Fruit fly (Drosophila melanogaster) whole organism, embryonic: ENCODE results near the gene Reck.

Experiments used
- Atf-2 ChIP-seq: fragments of 200-800 bp; sonication (Bioruptor generic); optimal IDR thresholded peaks from 2 replicates; lab custom pipeline; 2016; ENCODE audit warnings: missing biosample characterization, missing genetic modification characterization
- B-H1 ChIP-seq: fragments of 200-800 bp; sonication (Bioruptor generic); IDR thresholded peaks from 3 replicates; pipeline ENCODE4 v1.3.6; 2022; ENCODE audit warnings: missing biosample characterization, missing genetic modification characterization
- CG12071 ChIP-seq: fragments of 200-800 bp; sonication (Bioruptor generic); optimal IDR thresholded peaks from 3 replicates; lab custom pipeline; 2018; ENCODE audit warnings: missing biosample characterization, mild to moderate bottlenecking, missing genetic modification characterization
- CG12155 ChIP-seq: fragments of 200-800 bp; sonication (Bioruptor generic); optimal IDR thresholded peaks from 3 replicates; lab custom pipeline; 2016; ENCODE audit warnings: missing biosample characterization, missing genetic modification characterization
- CG1233 ChIP-seq: fragments of 200-800 bp; sonication (Bioruptor generic); optimal IDR thresholded peaks from 4 replicates; lab custom pipeline; 2018; ENCODE audit warnings: missing biosample characterization, mild to moderate bottlenecking, missing genetic modification characterization
- CG12942 ChIP-seq: fragments of 200-800 bp; sonication (Bioruptor generic); optimal IDR thresholded peaks from 3 replicates; lab custom pipeline; 2016; ENCODE audit warnings: missing biosample characterization, missing genetic modification characterization
- CG14710 ChIP-seq: fragments of 200-800 bp; sonication (Bioruptor generic); optimal IDR thresholded peaks from 3 replicates; lab custom pipeline; 2019; ENCODE audit warnings: missing biosample characterization, mild to moderate bottlenecking, missing genetic modification characterization, moderate library complexity
- CG15073 ChIP-seq: fragments of 200-800 bp; sonication (Bioruptor generic); optimal IDR thresholded peaks from 2 replicates; lab custom pipeline; 2016; ENCODE audit warnings: missing biosample characterization, missing genetic modification characterization
- CG16815 ChIP-seq: fragments of 200-800 bp; sonication (Bioruptor generic); optimal IDR thresholded peaks from 3 replicates; lab custom pipeline; 2017; ENCODE audit warnings: missing biosample characterization, mild to moderate bottlenecking, missing genetic modification characterization
- CG17568 ChIP-seq: fragments of 200-800 bp; sonication (Bioruptor generic); optimal IDR thresholded peaks from 2 replicates; lab custom pipeline; 2018; ENCODE audit warnings: missing biosample characterization, mild to moderate bottlenecking, missing genetic modification characterization, moderate library complexity
- CG17802 ChIP-seq: fragments of 200-800 bp; sonication (Bioruptor generic); optimal IDR thresholded peaks from 2 replicates; lab custom pipeline; 2018; ENCODE audit warnings: missing biosample characterization, mild to moderate bottlenecking, missing genetic modification characterization, moderate library complexity
- CG3065 ChIP-seq: fragments of 200-800 bp; sonication (Bioruptor generic); optimal IDR thresholded peaks from 2 replicates; lab custom pipeline; 2016; ENCODE audit warnings: missing biosample characterization, missing genetic modification characterization
- CG3281 ChIP-seq: fragments of 200-800 bp; sonication (Bioruptor generic); optimal IDR thresholded peaks from 3 replicates; lab custom pipeline; 2017; ENCODE audit warnings: missing biosample characterization, mild to moderate bottlenecking, missing genetic modification characterization
- CG3847 ChIP-seq: fragments of 200-800 bp; sonication (Bioruptor generic); IDR thresholded peaks from 2 replicates; pipeline ENCODE4 v1.3.6; 2022; ENCODE audit warnings: missing biosample characterization, missing genetic modification characterization
- CG4707 ChIP-seq: fragments of 200-800 bp; sonication (Bioruptor generic); optimal IDR thresholded peaks from 2 replicates; lab custom pipeline; 2018; ENCODE audit warnings: missing biosample characterization, mild to moderate bottlenecking, missing genetic modification characterization, moderate library complexity
- CG6683 ChIP-seq: fragments of 200-800 bp; sonication (Bioruptor generic); optimal IDR thresholded peaks from 2 replicates; lab custom pipeline; 2017; ENCODE audit warnings: missing biosample characterization, mild to moderate bottlenecking, missing genetic modification characterization, missing genetic modification reagents
- CG7786 ChIP-seq: fragments of 200-800 bp; sonication (Bioruptor generic); optimal IDR thresholded peaks from 2 replicates; lab custom pipeline; 2016; ENCODE audit warnings: missing biosample characterization, missing genetic modification characterization
- CG8388 ChIP-seq: fragments of 200-800 bp; sonication (Bioruptor generic); optimal IDR thresholded peaks from 2 replicates; lab custom pipeline; 2019; ENCODE audit warnings: missing biosample characterization, mild to moderate bottlenecking, missing genetic modification characterization, moderate library complexity
- CkIIα-i1 ChIP-seq: fragments of 200-800 bp; sonication (Bioruptor generic); IDR thresholded peaks from 2 replicates; pipeline ENCODE4 v1.3.6; 2022; ENCODE audit warnings: missing biosample characterization, missing genetic modification characterization
- Dip3 ChIP-seq: fragments of 200-800 bp; sonication (Bioruptor generic); optimal IDR thresholded peaks from 3 replicates; lab custom pipeline; 2016; ENCODE audit warnings: missing biosample characterization, missing genetic modification characterization
- E2f1 ChIP-seq: fragments of 200-800 bp; sonication (Bioruptor generic); IDR thresholded peaks from 2 replicates; pipeline ENCODE4 v1.3.6; 2022; ENCODE audit warnings: missing biosample characterization, missing genetic modification characterization
- HLHmδ ChIP-seq: fragments of 200-800 bp; sonication (Bioruptor generic); optimal IDR thresholded peaks from 2 replicates; lab custom pipeline; 2018; ENCODE audit warnings: missing biosample characterization, mild to moderate bottlenecking, missing genetic modification characterization, moderate library complexity
- HmgD ChIP-seq: fragments of 200-800 bp; sonication (Bioruptor generic); optimal IDR thresholded peaks from 3 replicates; lab custom pipeline; 2016; ENCODE audit warnings: missing biosample characterization, missing genetic modification characterization
- HmgZ ChIP-seq: fragments of 200-800 bp; sonication (Bioruptor generic); optimal IDR thresholded peaks from 2 replicates; lab custom pipeline; 2018; ENCODE audit warnings: missing biosample characterization, mild to moderate bottlenecking, missing genetic modification characterization
- MBD-R2 ChIP-seq: fragments of 200-800 bp; sonication (Bioruptor generic); IDR thresholded peaks from 2 replicates; pipeline ENCODE4 v1.3.6; 2022; ENCODE audit warnings: missing biosample characterization, missing genetic modification characterization
- Oli ChIP-seq: fragments of 200-800 bp; sonication (Bioruptor generic); optimal IDR thresholded peaks from 2 replicates; lab custom pipeline; 2018; ENCODE audit warnings: missing biosample characterization, mild to moderate bottlenecking, missing genetic modification characterization, moderate library complexity
- Opbp ChIP-seq: fragments of 200-800 bp; sonication (Bioruptor generic); IDR thresholded peaks from 3 replicates; pipeline ENCODE4 v1.3.6; 2022; ENCODE audit warnings: missing biosample characterization, missing genetic modification characterization; ENCODE audit not compliant: partially characterized antibody
- Sox102F ChIP-seq: fragments of 200-800 bp; sonication (Bioruptor generic); optimal IDR thresholded peaks from 2 replicates; lab custom pipeline; 2018; ENCODE audit warnings: missing biosample characterization, mild to moderate bottlenecking, missing genetic modification characterization, moderate library complexity
- ac ChIP-seq: fragments of 200-800 bp; sonication (Bioruptor generic); optimal IDR thresholded peaks from 3 replicates; lab custom pipeline; 2017; ENCODE audit warnings: missing biosample characterization, mild to moderate bottlenecking, missing genetic modification characterization
- bab2 ChIP-seq: fragments of 200-800 bp; sonication (Bioruptor generic); optimal IDR thresholded peaks from 2 replicates; lab custom pipeline; 2016; ENCODE audit warnings: missing biosample characterization, missing genetic modification characterization
- crc ChIP-seq: fragments of 200-800 bp; sonication (Bioruptor generic); optimal IDR thresholded peaks from 2 replicates; lab custom pipeline; 2016; ENCODE audit warnings: missing biosample characterization, missing genetic modification characterization
- dan ChIP-seq: fragments of 200-800 bp; sonication (Bioruptor generic); IDR thresholded peaks from 2 replicates; pipeline ENCODE4 v1.3.6; 2022; ENCODE audit warnings: missing biosample characterization, missing genetic modification characterization
- dm ChIP-seq: fragments of 200-800 bp; sonication (Bioruptor generic); optimal IDR thresholded peaks from 3 replicates; lab custom pipeline; 2016; ENCODE audit warnings: missing biosample characterization, missing genetic modification characterization
- dmrt11E ChIP-seq: fragments of 200-800 bp; sonication (Bioruptor generic); optimal IDR thresholded peaks from 3 replicates; lab custom pipeline; 2018; ENCODE audit warnings: missing biosample characterization, mild to moderate bottlenecking, missing genetic modification characterization, moderate library complexity
- en ChIP-seq: fragments of 200-800 bp; sonication (Bioruptor generic); optimal IDR thresholded peaks from 2 replicates; lab custom pipeline; 2016; ENCODE audit warnings: missing biosample characterization, missing genetic modification characterization
- fd96Cb ChIP-seq: fragments of 200-800 bp; sonication (Bioruptor generic); optimal IDR thresholded peaks from 2 replicates; lab custom pipeline; 2018; ENCODE audit warnings: missing biosample characterization, mild to moderate bottlenecking, missing genetic modification characterization, moderate library complexity
- her ChIP-seq: fragments of 200-800 bp; sonication (Bioruptor generic); optimal IDR thresholded peaks from 2 replicates; lab custom pipeline; 2016; ENCODE audit warnings: missing biosample characterization, missing genetic modification characterization
- lbe ChIP-seq: fragments of 200-800 bp; sonication (Bioruptor generic); optimal IDR thresholded peaks from 2 replicates; lab custom pipeline; 2016; ENCODE audit warnings: missing biosample characterization, mild to moderate bottlenecking, missing genetic modification characterization
- luna ChIP-seq: fragments of 200-800 bp; sonication (Bioruptor generic); optimal IDR thresholded peaks from 2 replicates; lab custom pipeline; 2016; ENCODE audit warnings: missing biosample characterization, missing genetic modification characterization
- mirr ChIP-seq: fragments of 200-800 bp; sonication (Bioruptor generic); optimal IDR thresholded peaks from 3 replicates; lab custom pipeline; 2018; ENCODE audit warnings: missing biosample characterization, mild to moderate bottlenecking, missing genetic modification characterization
- pb ChIP-seq: fragments of 200-800 bp; sonication (Bioruptor generic); optimal IDR thresholded peaks from 3 replicates; lab custom pipeline; 2016; ENCODE audit warnings: missing biosample characterization, missing genetic modification characterization
- pum ChIP-seq: fragments of 200-800 bp; sonication (Bioruptor generic); optimal IDR thresholded peaks from 2 replicates; lab custom pipeline; 2016; ENCODE audit warnings: missing biosample characterization, missing genetic modification characterization
- row ChIP-seq: fragments of 200-800 bp; sonication (Bioruptor generic); IDR thresholded peaks from 3 replicates; pipeline ENCODE4 v1.3.6; 2022; ENCODE audit warnings: missing biosample characterization, missing genetic modification characterization
- salm ChIP-seq: fragments of 200-800 bp; sonication (Bioruptor generic); optimal IDR thresholded peaks from 2 replicates; lab custom pipeline; 2018; ENCODE audit warnings: missing biosample characterization, mild to moderate bottlenecking, missing genetic modification characterization
- sens ChIP-seq: fragments of 200-800 bp; sonication (Bioruptor generic); peaks from one replicate; lab custom pipeline; 2016; ENCODE audit warnings: missing biosample characterization, missing genetic modification characterization
- seq ChIP-seq: fragments of 200-800 bp; sonication (Bioruptor generic); IDR thresholded peaks from 2 replicates; pipeline ENCODE4 v1.3.6; 2022; ENCODE audit warnings: missing biosample characterization, missing genetic modification characterization
- sim ChIP-seq: fragments of 200-800 bp; sonication (Bioruptor generic); IDR thresholded peaks from 2 replicates; pipeline ENCODE4 v1.3.6; 2022; ENCODE audit warnings: missing biosample characterization, missing genetic modification characterization
- sob ChIP-seq: fragments of 200-800 bp; sonication (Bioruptor generic); IDR thresholded peaks from 2 replicates; pipeline ENCODE4 v1.3.6; 2022; ENCODE audit warnings: missing biosample characterization, missing genetic modification characterization
- vnd ChIP-seq: fragments of 200-800 bp; sonication (Bioruptor generic); IDR thresholded peaks from 3 replicates; pipeline ENCODE4 v1.3.6; 2022; ENCODE audit warnings: missing biosample characterization, missing genetic modification characterization; ENCODE audit not compliant: partially characterized antibody
- zen ChIP-seq: fragments of 200-800 bp; sonication (Bioruptor generic); optimal IDR thresholded peaks from 3 replicates; lab custom pipeline; 2018; ENCODE audit warnings: missing biosample characterization, mild to moderate bottlenecking, missing genetic modification characterization, moderate library complexity

The Reck gene

DNA sequence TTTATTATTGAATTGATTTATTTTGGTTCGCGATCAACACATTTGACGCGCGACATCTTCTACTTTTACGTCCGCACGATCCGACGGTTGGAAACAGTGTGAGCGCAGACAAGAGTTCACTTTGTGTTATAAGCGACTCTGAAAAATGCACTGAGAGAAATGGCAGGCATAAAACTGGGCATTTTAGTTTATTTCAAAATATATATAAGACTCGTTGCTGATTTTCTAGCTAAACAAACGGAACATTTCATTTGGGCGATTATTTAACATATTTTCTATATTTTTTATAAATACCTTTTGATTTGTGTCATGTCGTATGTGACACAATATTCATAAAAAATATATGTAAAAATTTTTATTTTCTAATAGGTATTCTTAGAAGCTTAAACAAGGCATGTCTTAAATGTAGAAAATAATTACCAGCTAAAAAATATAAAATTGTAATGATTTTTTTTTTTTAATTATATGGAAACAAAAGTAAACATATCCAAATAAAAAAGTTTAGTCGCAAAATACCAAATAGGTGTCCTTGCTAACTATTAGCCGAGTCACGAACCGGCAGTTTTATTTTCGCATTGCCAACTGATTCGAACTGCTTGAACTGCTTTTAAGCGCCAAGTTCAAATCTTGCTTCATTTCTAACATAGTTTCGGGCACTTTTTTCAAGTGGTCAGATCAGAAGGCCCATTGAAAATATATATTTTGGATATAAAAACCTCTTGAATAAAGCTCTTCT, at the start of gene Reck:
Reck (minus strand) TSS at position 106 of the 736 bp plus-strand sequence.
- TF ChIP-seq lbe (GFP tag; lab: Kevin White, UChicago) = peak; percentile 65
- TF ChIP-seq CG7786 (GFP tag; lab: Kevin White, UChicago) = peak; percentile 20
- peak; percentile 85 for TF ChIP-seq CG1233 (GFP tag; lab: Kevin White, UChicago)
- TF ChIP-seq mirr (GFP tag; lab: Kevin White, UChicago) = no peak
- TF ChIP-seq Atf-2 (GFP tag; lab: Kevin White, UChicago) = peak; percentile 11
- no peak for TF ChIP-seq HmgD (GFP tag; lab: Kevin White, UChicago)
- TF ChIP-seq Opbp (GFP tag; lab: Robert Waterston, UW) = no peak
- TF ChIP-seq HLHmδ (GFP tag; lab: Kevin White, UChicago) = peak; percentile 10
- TF ChIP-seq sens (GFP tag; lab: Kevin White, UChicago) = peak; percentile 93
- TF ChIP-seq CkIIα-i1 = no peak
- peak; percentile 55 for TF ChIP-seq CG12155 (GFP tag; lab: Kevin White, UChicago)
- TF ChIP-seq fd96Cb (tag; lab: Kevin White, UChicago) = peak; percentile 88
- peak; percentile 77; the same call in 2 of the 3 replicates for TF ChIP-seq B-H1 (GFP tag; lab: Robert Waterston, UW)
- peak; percentile 81 for TF ChIP-seq zen (tag; lab: Kevin White, UChicago)
- peak; percentile 86 for TF ChIP-seq CG14710 (tag; lab: Kevin White, UChicago)
- peak; percentile 81 for TF ChIP-seq E2f1 (GFP tag; lab: Robert Waterston, UW)
- peak; percentile 47 for TF ChIP-seq pum (GFP tag; lab: Kevin White, UChicago)
- TF ChIP-seq pb (GFP tag; lab: Kevin White, UChicago) = no peak
- peak; percentile 56 for TF ChIP-seq CG4707 (GFP tag; lab: Kevin White, UChicago)
- TF ChIP-seq crc = peak; percentile 13
- TF ChIP-seq MBD-R2 = no peak; the same call in 1 of the 2 replicates
- peak; percentile 60 for TF ChIP-seq CG3065
- peak; percentile 79 for TF ChIP-seq row (GFP tag; lab: Robert Waterston, UW)
- peak; percentile 64 for TF ChIP-seq sob
- peak; percentile 70; the same call in 1 of the 2 replicates for TF ChIP-seq seq
- peak; percentile 59 for TF ChIP-seq CG16815
- peak; percentile 39 for TF ChIP-seq en (GFP tag; lab: Kevin White, UChicago)
- peak; percentile 27 for TF ChIP-seq CG15073
- TF ChIP-seq dmrt11E (tag; lab: Kevin White, UChicago) = peak; percentile 84
- peak; percentile 72 for TF ChIP-seq CG12071
- TF ChIP-seq luna (GFP tag; lab: Kevin White, UChicago) = no peak
- TF ChIP-seq her (GFP tag; lab: Kevin White, UChicago) = no peak
- TF ChIP-seq Dip3 = peak; percentile 21
- TF ChIP-seq sim (GFP tag; lab: Robert Waterston, UW) = peak; percentile 75
- peak; percentile 84 for TF ChIP-seq CG3281 (GFP tag; lab: Kevin White, UChicago)
- peak; percentile 68 for TF ChIP-seq CG12942 (GFP tag; lab: Kevin White, UChicago)
- TF ChIP-seq CG17568 (GFP tag; lab: Kevin White, UChicago) = peak; percentile 80
- TF ChIP-seq CG17802 (tag; lab: Kevin White, UChicago) = peak; percentile 50
- TF ChIP-seq HmgZ (tag; lab: Kevin White, UChicago) = no peak
- no peak for TF ChIP-seq vnd
- TF ChIP-seq dan (GFP tag; lab: Robert Waterston, UW) = no peak
- peak; percentile 90 for TF ChIP-seq Sox102F (GFP tag; lab: Kevin White, UChicago)
- TF ChIP-seq ac (GFP tag; lab: Kevin White, UChicago) = peak; percentile 63
- TF ChIP-seq bab2 (GFP tag; lab: Kevin White, UChicago) = peak; percentile 57
- peak; percentile 65 for TF ChIP-seq CG6683 (GFP tag; lab: Kevin White, UChicago)
- peak; percentile 34; the same call in 1 of the 2 replicates for TF ChIP-seq CG3847 (GFP tag; lab: Robert Waterston, UW)
- TF ChIP-seq Oli = peak; percentile 71
- TF ChIP-seq CG8388 (GFP tag; lab: Kevin White, UChicago) = peak; percentile 88
- peak; percentile 63 for TF ChIP-seq salm (tag; lab: Kevin White, UChicago)
- no peak for TF ChIP-seq dm (GFP tag; lab: Kevin White, UChicago)
